Fruit fly (Drosophila melanogaster): Measurements from ENCODE around the gene bark.

- TF ChIP-seq Dll (optimal IDR thresholded peaks at IDR 0.05) (no peak), psq (optimal IDR thresholded peaks at IDR 0.05) (no peak), usp (GFP tag; optimal IDR thresholded peaks at IDR 0.05) (no peak)
These were observed 46.5 kb upstream of the bark start for dm6 chr2L:3740443-3740842.
